Worm (Caenorhabditis elegans) whole organism, L2 larva: ENCODE measurements around the gene fahd-1.

Source experiments
- C34F6.9 ChIP-seq: fragments of 150-350 bp; optimal IDR thresholded peaks from 2 replicates; lab custom pipeline; 2014; ENCODE audit warnings: missing biosample characterization, missing genetic modification characterization
- F13H6.1 ChIP-seq: sonication (generic microtip); optimal IDR thresholded peaks from 2 replicates; lab custom pipeline; 2016; ENCODE audit warnings: missing genetic modification characterization, missing compliant biosample characterization
- ZK546.5 ChIP-seq: sonication (generic microtip); optimal IDR thresholded peaks from 2 replicates; lab custom pipeline; 2017; ENCODE audit warnings: missing biosample characterization, missing genetic modification characterization
- alr-1 ChIP-seq: fragments of 150-350 bp; optimal IDR thresholded peaks from 2 replicates; lab custom pipeline; 2014; ENCODE audit warnings: missing biosample characterization, missing genetic modification characterization
- ama-1 ChIP-seq: fragments of 150-350 bp; optimal IDR thresholded peaks from 2 replicates; lab custom pipeline; 2018; ENCODE audit warnings: inconsistent platforms
- blmp-1 ChIP-seq: sonication (generic microtip); optimal IDR thresholded peaks from 2 replicates; lab custom pipeline; 2017; ENCODE audit warnings: missing genetic modification characterization, mild to moderate bottlenecking, missing compliant biosample characterization, antibody characterized with exemption, moderate library complexity; ENCODE audit not compliant: insufficient read depth
- ceh-16 ChIP-seq: fragments of 150-350 bp; optimal IDR thresholded peaks from 2 replicates; lab custom pipeline; 2014; ENCODE audit warnings: missing biosample characterization, missing genetic modification characterization
- ceh-82 ChIP-seq: fragments of 150-350 bp; optimal IDR thresholded peaks from 2 replicates; lab custom pipeline; 2014; ENCODE audit warnings: missing biosample characterization, missing genetic modification characterization
- crh-2 ChIP-seq: sonication (generic microtip); optimal IDR thresholded peaks from 2 replicates; lab custom pipeline; 2017; ENCODE audit warnings: missing biosample characterization, missing genetic modification characterization
- egl-27 ChIP-seq: sonication (generic microtip); optimal IDR thresholded peaks from 3 replicates; lab custom pipeline; 2017; ENCODE audit warnings: missing biosample characterization, missing genetic modification reagents, missing genetic modification characterization
- fos-1 ChIP-seq: fragments of 150-350 bp; optimal IDR thresholded peaks from 2 replicates; lab custom pipeline; 2014; ENCODE audit warnings: missing biosample characterization, missing genetic modification characterization
- gmeb-1 ChIP-seq: fragments of 150-350 bp; optimal IDR thresholded peaks from 2 replicates; lab custom pipeline; 2014; ENCODE audit warnings: missing biosample characterization, missing genetic modification characterization
- lin-11 ChIP-seq: fragments of 150-350 bp; sonication (generic microtip); optimal IDR thresholded peaks from 2 replicates; lab custom pipeline; 2014; ENCODE audit warnings: missing biosample characterization, missing genetic modification characterization, inconsistent platforms, mixed read lengths
- lin-13 ChIP-seq: fragments of 150-350 bp; optimal IDR thresholded peaks from 2 replicates; lab custom pipeline; 2014; ENCODE audit warnings: missing biosample characterization, missing genetic modification reagents, missing genetic modification characterization
- lsy-2 ChIP-seq, 2 experiments: fragments of 150-350 bp in 1 of 2; sonication (generic microtip) in 1 of 2; optimal IDR thresholded peaks; 2 replicates each; lab custom pipeline; 2014 to 2017; ENCODE audit warnings: missing biosample characterization in 2 of 2, missing genetic modification characterization in 2 of 2
- mab-5 ChIP-seq: fragments of 150-350 bp; optimal IDR thresholded peaks from 2 replicates; lab custom pipeline; 2014; ENCODE audit warnings: missing biosample characterization, missing genetic modification characterization
- nhr-11 ChIP-seq: fragments of 150-350 bp; optimal IDR thresholded peaks from 2 replicates; lab custom pipeline; 2014; ENCODE audit warnings: missing biosample characterization, missing genetic modification characterization
- nhr-12 ChIP-seq: fragments of 150-350 bp; optimal IDR thresholded peaks from 2 replicates; lab custom pipeline; 2014; ENCODE audit warnings: missing biosample characterization, missing genetic modification characterization
- nhr-129 ChIP-seq: fragments of 150-350 bp; optimal IDR thresholded peaks from 2 replicates; lab custom pipeline; 2014; ENCODE audit warnings: missing biosample characterization, missing genetic modification characterization
- nhr-23 ChIP-seq: fragments of 150-350 bp; optimal IDR thresholded peaks from 2 replicates; lab custom pipeline; 2014; ENCODE audit warnings: missing biosample characterization, missing genetic modification reagents, missing genetic modification characterization
- nhr-237 ChIP-seq: fragments of 150-350 bp; optimal IDR thresholded peaks from 2 replicates; lab custom pipeline; 2014; ENCODE audit warnings: missing biosample characterization, missing genetic modification characterization
- nhr-25 ChIP-seq: fragments of 150-350 bp; sonication (generic microtip); optimal IDR thresholded peaks from 3 replicates; lab custom pipeline; 2014; ENCODE audit warnings: missing biosample characterization, missing genetic modification characterization
- nhr-77 ChIP-seq: fragments of 150-350 bp; optimal IDR thresholded peaks from 2 replicates; lab custom pipeline; 2014; ENCODE audit warnings: missing biosample characterization, missing genetic modification characterization
- peb-1 ChIP-seq: fragments of 150-350 bp; optimal IDR thresholded peaks from 2 replicates; lab custom pipeline; 2014; ENCODE audit warnings: missing biosample characterization, missing genetic modification characterization
- sem-4 ChIP-seq: fragments of 150-350 bp; optimal IDR thresholded peaks from 2 replicates; lab custom pipeline; 2014; ENCODE audit warnings: missing biosample characterization, missing genetic modification reagents, missing genetic modification characterization
- skn-1 ChIP-seq: sonication (generic microtip); optimal IDR thresholded peaks from 2 replicates; lab custom pipeline; 2017; ENCODE audit warnings: missing biosample characterization, missing genetic modification characterization
- sma-3 ChIP-seq: sonication (generic microtip); optimal IDR thresholded peaks from 2 replicates; lab custom pipeline; 2016; ENCODE audit warnings: missing genetic modification reagents, missing genetic modification characterization, missing compliant biosample characterization
- sma-9 ChIP-seq, 2 experiments: fragments of 150-350 bp in 1 of 2; sonication (generic microtip) in 1 of 2; optimal IDR thresholded peaks; 2 replicates each; lab custom pipeline; 2014 to 2016; ENCODE audit warnings: missing genetic modification characterization in 2 of 2, mild to moderate bottlenecking in 1 of 2, missing biosample characterization in 1 of 2, missing compliant biosample characterization in 1 of 2, missing genetic modification reagents in 1 of 2, moderate library complexity in 1 of 2
- snpc-4 ChIP-seq: fragments of 150-350 bp; optimal IDR thresholded peaks from 2 replicates; lab custom pipeline; 2014; ENCODE audit warnings: missing biosample characterization, missing genetic modification characterization
- unc-39 ChIP-seq: fragments of 150-350 bp; optimal IDR thresholded peaks from 2 replicates; lab custom pipeline; 2014; ENCODE audit warnings: missing biosample characterization, missing genetic modification characterization
- unc-55 ChIP-seq: fragments of 150-350 bp; sonication (generic microtip); optimal IDR thresholded peaks from 3 replicates; lab custom pipeline; 2014; ENCODE audit warnings: missing biosample characterization, missing genetic modification reagents, missing genetic modification characterization
- unc-62 ChIP-seq: fragments of 150-350 bp; optimal IDR thresholded peaks from 2 replicates; lab custom pipeline; 2014; ENCODE audit warnings: missing biosample characterization, missing genetic modification reagents, missing genetic modification characterization
- ztf-1 ChIP-seq: fragments of 200-800 bp; sonication (Bioruptor generic); conservative IDR thresholded peaks from 2 replicates; pipeline ENCODE4 v1.3.6; 2022; ENCODE audit warnings: missing genetic modification characterization, missing compliant biosample characterization
- ztf-11 ChIP-seq: sonication (generic microtip); optimal IDR thresholded peaks from 2 replicates; lab custom pipeline; 2017; ENCODE audit warnings: missing biosample characterization, missing genetic modification characterization

Gene fahd-1

ce11 chrIII:7855468-7855867, 36.6 kb upstream of the fahd-1 start:
- no peak for TF ChIP-seq nhr-11
- TF ChIP-seq peb-1 (tag; lab: Kevin White, UChicago), result no peak
- TF ChIP-seq snpc-4, result no peak
- no peak for TF ChIP-seq ceh-16
- no peak for TF ChIP-seq sma-3 (GFP tag; lab: Kevin White, UChicago)
- TF ChIP-seq fos-1 (tag; lab: Kevin White, UChicago), result no peak
- no peak for TF ChIP-seq ztf-11 (tag; lab: Kevin White, UChicago)
- TF ChIP-seq sma-9 (GFP tag; optimal IDR thresholded peaks at IDR 0.05; lab: Kevin White, UChicago), result no peak
- TF ChIP-seq sma-9 (tag; optimal IDR thresholded peaks at IDR 0.05; lab: Kevin White, UChicago), result no peak

ce11 chrIII:7857142-7857541, 34.9 kb upstream of the fahd-1 start, which contains the start of gene tag-307:
TSS of gene tag-307 (minus strand) at chrIII:7857242.
- TF ChIP-seq egl-27 (tag; lab: Kevin White, UChicago) (no peak), unc-62 (GFP tag; lab: Kevin White, UChicago) (no peak), fos-1 (tag; lab: Kevin White, UChicago) (no peak), nhr-11 (no peak), skn-1 (tag; lab: Kevin White, UChicago) (no peak), peb-1 (tag; lab: Kevin White, UChicago) (no peak), snpc-4 (no peak), nhr-237 (tag; lab: Kevin White, UChicago) (no peak), ztf-1 (GFP tag; lab: Robert Waterston, UW) (no peak), lin-11 (tag; lab: Kevin White, UChicago) (no peak), ceh-82 (no peak), nhr-12 (tag; lab: Kevin White, UChicago) (no peak)

- TF ChIP-seq gmeb-1 (tag; lab: Kevin White, UChicago), result no peak
- peak; percentile 56 for TF ChIP-seq C34F6.9 (tag; lab: Kevin White, UChicago)
- TF ChIP-seq crh-2 (tag; lab: Kevin White, UChicago), result peak; percentile 7
- TF ChIP-seq blmp-1 (tag; lab: Kevin White, UChicago), result no peak
- TF ChIP-seq lin-13 (GFP tag; lab: Kevin White, UChicago), result no peak
- TF ChIP-seq mab-5 (tag; lab: Kevin White, UChicago), result no peak
- no peak for TF ChIP-seq nhr-25 (tag; lab: Kevin White, UChicago)
- no peak for TF ChIP-seq sem-4
- TF ChIP-seq lsy-2 (tag; optimal IDR thresholded peaks at IDR 0.05; lab: Kevin White, UChicago), result peak in 1 of 2 experiments; percentile 43
- peak; percentile 18 for TF ChIP-seq sma-3 (GFP tag; lab: Kevin White, UChicago)
- TF ChIP-seq nhr-77 (tag; lab: Kevin White, UChicago), result no peak
- no peak for TF ChIP-seq ztf-1 (GFP tag; lab: Robert Waterston, UW)
Observed at ce11 chrIII:7858407-7859029, 33.5 kb upstream of the fahd-1 start, which contains the start of the genes coq-5 and ufm-1. TSS of gene coq-5 (minus strand) at chrIII:7858457. TSS of gene ufm-1 (plus strand) at chrIII:7858979.

- TF ChIP-seq alr-1 (tag; lab: Kevin White, UChicago) (no peak), ceh-16 (no peak), nhr-23 (tag; lab: Kevin White, UChicago) (no peak), nhr-12 (tag; lab: Kevin White, UChicago) (no peak), crh-2 (tag; lab: Kevin White, UChicago) (no peak), ZK546.5 (tag; lab: Kevin White, UChicago) (no peak), nhr-25 (tag; lab: Kevin White, UChicago) (no peak), snpc-4 (no peak), unc-39 (tag; lab: Kevin White, UChicago) (no peak), unc-55 (GFP tag; lab: Kevin White, UChicago) (no peak), nhr-77 (tag; lab: Kevin White, UChicago) (no peak), peb-1 (tag; lab: Kevin White, UChicago) (no peak), ama-1 (lab: Kevin White, UChicago) (no peak), nhr-129 (tag; lab: Kevin White, UChicago) (no peak)
Observed at ce11 chrIII:7859313-7859712, 32.7 kb upstream of the fahd-1 start, which contains the start of gene tomm-7. TSS of gene tomm-7 (plus strand) at chrIII:7859613.

- TF ChIP-seq fos-1 (tag; lab: Kevin White, UChicago), result peak; percentile 10
- TF ChIP-seq F13H6.1 (tag; lab: Kevin White, UChicago), result no peak
Observed at ce11 chrIII:7860885-7861284, 31.2 kb upstream of the fahd-1 start, which contains the start of gene cuc-1. TSS of gene cuc-1 (minus strand) at chrIII:7860985.
